Worm (Caenorhabditis elegans) whole organism, L1 larva: ENCODE data around the gene F40H3.2.
A peak's percentile ranks its signal among the peaks of the same experiment; 100 is the strongest.

Source experiments
- C16A3.4 ChIP-seq: fragments of 150-350 bp; optimal IDR thresholded peaks from 2 replicates; lab custom pipeline; 2014; ENCODE audit warnings: missing biosample characterization, missing genetic modification characterization
- C34B4.2 ChIP-seq: sonication (generic microtip); optimal IDR thresholded peaks from 2 replicates; lab custom pipeline; 2017; ENCODE audit warnings: mild to moderate bottlenecking, missing genetic modification characterization, missing compliant biosample characterization
- aha-1 ChIP-seq: fragments of 150-350 bp; optimal IDR thresholded peaks from 2 replicates; lab custom pipeline; 2014; ENCODE audit warnings: missing biosample characterization, missing genetic modification characterization
- alr-1 ChIP-seq: fragments of 200-800 bp; sonication (Bioruptor generic); optimal IDR thresholded peaks from 2 replicates; lab custom pipeline; 2018; ENCODE audit warnings: borderline replicate concordance, mild to moderate bottlenecking, missing genetic modification characterization, missing compliant biosample characterization
- ama-1 ChIP-seq: fragments of 150-350 bp; optimal IDR thresholded peaks from 2 replicates; lab custom pipeline; 2014
- blmp-1 ChIP-seq: fragments of 150-350 bp; optimal IDR thresholded peaks from 2 replicates; lab custom pipeline; 2014; ENCODE audit warnings: missing biosample characterization, missing genetic modification characterization
- ceh-8 ChIP-seq: fragments of 200-800 bp; sonication (Bioruptor generic); optimal IDR thresholded peaks from 2 replicates; lab custom pipeline; 2018; ENCODE audit warnings: mild to moderate bottlenecking, missing genetic modification characterization, moderate library complexity, missing compliant biosample characterization
- ceh-82 ChIP-seq, 3 experiments: fragments of 150-350 bp in 1 of 3; sonication (generic microtip) in 2 of 3; optimal IDR thresholded peaks; 2 replicates each; lab custom pipeline; 2014 to 2017; ENCODE audit warnings: missing biosample characterization in 3 of 3, missing genetic modification characterization in 3 of 3
- dpl-1 ChIP-seq, 3 experiments: fragments of 150-350 bp in 2 of 3; sonication (generic microtip) in 1 of 3; optimal IDR thresholded peaks; 2 replicates each; lab custom pipeline; 2014 to 2017; ENCODE audit warnings: missing biosample characterization in 3 of 3, missing genetic modification characterization in 3 of 3, missing genetic modification reagents in 3 of 3
- egl-13 ChIP-seq: sonication (generic microtip); optimal IDR thresholded peaks from 2 replicates; lab custom pipeline; 2016; ENCODE audit warnings: missing genotype, missing genetic modification reagents, missing genetic modification characterization, missing compliant biosample characterization
- egl-27 ChIP-seq, 2 experiments: fragments of 150-350 bp in 1 of 2; sonication (generic microtip); optimal IDR thresholded peaks; 3 replicates each; lab custom pipeline; 2017 to 2018; ENCODE audit warnings: missing biosample characterization in 2 of 2, missing genetic modification characterization in 2 of 2, missing genetic modification reagents in 2 of 2
- ets-5 ChIP-seq: fragments of 200-800 bp; sonication (Bioruptor generic); IDR thresholded peaks from 2 replicates; pipeline ENCODE4 v1.3.6; 2022; ENCODE audit warnings: missing genetic modification characterization, missing compliant biosample characterization
- fkh-10 ChIP-seq: sonication (generic microtip); optimal IDR thresholded peaks from 2 replicates; lab custom pipeline; 2017; ENCODE audit warnings: missing biosample characterization, missing genetic modification reagents, missing genetic modification characterization
- fkh-4 ChIP-seq: sonication (generic microtip); optimal IDR thresholded peaks from 2 replicates; lab custom pipeline; 2016; ENCODE audit warnings: missing compliant biosample characterization, missing genetic modification characterization, borderline replicate concordance
- fos-1 ChIP-seq: fragments of 150-350 bp; optimal IDR thresholded peaks from 2 replicates; lab custom pipeline; 2014; ENCODE audit warnings: missing biosample characterization, missing genetic modification characterization
- grh-1 ChIP-seq: fragments of 200-800 bp; sonication (Bioruptor generic); IDR thresholded peaks from 2 replicates; pipeline ENCODE4 v1.3.6; 2022; ENCODE audit warnings: missing genetic modification reagents, missing genetic modification characterization, missing compliant biosample characterization
- hlh-17 ChIP-seq: fragments of 200-800 bp; sonication (Bioruptor generic); optimal IDR thresholded peaks from 2 replicates; lab custom pipeline; 2018; ENCODE audit warnings: missing genetic modification characterization, mild to moderate bottlenecking, missing compliant biosample characterization, moderate library complexity, borderline replicate concordance
- irx-1 ChIP-seq: sonication (generic microtip); optimal IDR thresholded peaks from 2 replicates; lab custom pipeline; 2016; ENCODE audit warnings: missing genetic modification characterization, missing compliant biosample characterization
- lin-13 ChIP-seq: fragments of 150-350 bp; optimal IDR thresholded peaks from 2 replicates; lab custom pipeline; 2014; ENCODE audit warnings: missing biosample characterization, missing genetic modification reagents, missing genetic modification characterization
- lin-14 ChIP-seq: fragments of 200-800 bp; sonication (Bioruptor generic); optimal IDR thresholded peaks from 2 replicates; lab custom pipeline; 2018; ENCODE audit warnings: mild to moderate bottlenecking, missing genetic modification characterization, moderate library complexity, missing compliant biosample characterization
- lir-3 ChIP-seq: sonication (generic microtip); optimal IDR thresholded peaks from 2 replicates; lab custom pipeline; 2016; ENCODE audit warnings: mild to moderate bottlenecking, missing genetic modification characterization, moderate library complexity, missing compliant biosample characterization; ENCODE audit not compliant: poor library complexity
- lsy-2 ChIP-seq, 2 experiments: fragments of 150-350 bp; optimal IDR thresholded peaks; 2 replicates each; lab custom pipeline; 2014; ENCODE audit warnings: missing biosample characterization in 2 of 2, missing genetic modification characterization in 2 of 2
- mab-9 ChIP-seq: fragments of 200-800 bp; sonication (Bioruptor generic); IDR thresholded peaks from 2 replicates; pipeline ENCODE4 v1.3.6; 2022; ENCODE audit warnings: missing genetic modification reagents, missing genetic modification characterization, missing compliant biosample characterization
- mdl-1 ChIP-seq, 2 experiments: fragments of 150-350 bp; optimal IDR thresholded peaks; 2 replicates each; lab custom pipeline; 2014 to 2017; ENCODE audit warnings: missing biosample characterization in 2 of 2, missing genetic modification characterization in 2 of 2, inconsistent platforms in 1 of 2
- mef-2 ChIP-seq: fragments of 150-350 bp; optimal IDR thresholded peaks from 2 replicates; lab custom pipeline; 2014; ENCODE audit warnings: missing biosample characterization, missing genetic modification characterization
- nhr-12 ChIP-seq: sonication (generic microtip); optimal IDR thresholded peaks from 2 replicates; lab custom pipeline; 2017; ENCODE audit warnings: missing biosample characterization, missing genetic modification characterization
- nhr-19 ChIP-seq: fragments of 200-800 bp; sonication (Bioruptor generic); conservative IDR thresholded peaks from 2 replicates; pipeline ENCODE4 v1.3.6; 2022; ENCODE audit warnings: missing genetic modification characterization, missing compliant biosample characterization
- nhr-20 ChIP-seq: sonication (generic microtip); optimal IDR thresholded peaks from 2 replicates; lab custom pipeline; 2016; ENCODE audit warnings: mild to moderate bottlenecking, missing genetic modification characterization, missing compliant biosample characterization
- nhr-237 ChIP-seq: fragments of 150-350 bp; optimal IDR thresholded peaks from 2 replicates; lab custom pipeline; 2014; ENCODE audit warnings: missing biosample characterization, missing genetic modification characterization
- nhr-28 ChIP-seq: fragments of 150-350 bp; optimal IDR thresholded peaks from 2 replicates; lab custom pipeline; 2014; ENCODE audit warnings: missing biosample characterization, missing genetic modification characterization
- nhr-90 ChIP-seq: sonication (generic microtip); optimal IDR thresholded peaks from 2 replicates; lab custom pipeline; 2016; ENCODE audit warnings: mild to moderate bottlenecking, missing genetic modification characterization, missing compliant biosample characterization; ENCODE audit not compliant: poor library complexity
- pax-3 ChIP-seq: fragments of 200-800 bp; sonication (Bioruptor generic); optimal IDR thresholded peaks from 2 replicates; lab custom pipeline; 2018; ENCODE audit warnings: mild to moderate bottlenecking, missing genetic modification characterization, moderate library complexity, missing compliant biosample characterization
- rnt-1 ChIP-seq: sonication (generic microtip); optimal IDR thresholded peaks from 2 replicates; lab custom pipeline; 2016; ENCODE audit warnings: mild to moderate bottlenecking, missing genetic modification characterization, moderate library complexity, missing compliant biosample characterization
- snu-23 ChIP-seq: sonication (generic microtip); optimal IDR thresholded peaks from 2 replicates; lab custom pipeline; 2016; ENCODE audit warnings: missing genetic modification characterization, missing compliant biosample characterization
- sox-4 ChIP-seq: sonication (generic microtip); optimal IDR thresholded peaks from 2 replicates; lab custom pipeline; 2016; ENCODE audit warnings: missing genetic modification characterization, missing compliant biosample characterization
- tbx-2 ChIP-seq: sonication (generic microtip); optimal IDR thresholded peaks from 2 replicates; lab custom pipeline; 2016; ENCODE audit warnings: missing genetic modification characterization, missing compliant biosample characterization
- unc-30 ChIP-seq: sonication (generic microtip); optimal IDR thresholded peaks from 2 replicates; lab custom pipeline; 2017; ENCODE audit warnings: missing biosample characterization, missing genetic modification characterization
- unc-86 ChIP-seq: sonication (generic microtip); optimal IDR thresholded peaks from 2 replicates; lab custom pipeline; 2016; ENCODE audit warnings: missing genetic modification characterization, missing compliant biosample characterization
- xbp-1 ChIP-seq: sonication (generic microtip); optimal IDR thresholded peaks from 2 replicates; lab custom pipeline; 2016; ENCODE audit warnings: missing genetic modification characterization, missing compliant biosample characterization
- zag-1 ChIP-seq: fragments of 150-350 bp; optimal IDR thresholded peaks from 2 replicates; lab custom pipeline; 2014; ENCODE audit warnings: missing biosample characterization, missing genetic modification characterization
- zip-4 ChIP-seq: fragments of 200-800 bp; sonication (Bioruptor generic); optimal IDR thresholded peaks from 2 replicates; lab custom pipeline; 2018; ENCODE audit warnings: mild to moderate bottlenecking, missing genetic modification characterization, moderate library complexity, missing compliant biosample characterization
- ztf-4 ChIP-seq: fragments of 150-350 bp; optimal IDR thresholded peaks from 2 replicates; lab custom pipeline; 2014; ENCODE audit warnings: missing biosample characterization, missing genetic modification characterization

The F40H3.2 gene

DNA sequence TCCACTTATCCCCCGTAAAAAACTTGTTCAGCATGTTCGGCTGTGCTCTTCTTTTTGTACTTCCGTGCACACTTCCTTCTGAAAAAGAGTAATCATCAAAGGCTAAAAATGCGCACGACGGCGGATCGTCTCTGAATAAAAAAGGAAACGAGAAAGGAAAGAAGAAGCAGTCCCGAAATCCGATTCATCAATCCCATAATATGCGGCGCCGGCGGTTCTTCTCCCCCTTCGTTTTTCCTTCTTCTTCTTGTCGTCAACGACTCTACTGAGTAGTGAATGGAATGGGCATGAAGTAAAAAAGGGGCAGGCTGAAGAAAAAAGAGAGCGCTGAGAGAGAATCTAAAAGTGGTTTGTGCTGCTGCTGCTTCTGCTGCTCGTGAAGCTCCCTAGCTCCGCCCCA lies 24.0 kb upstream of the F40H3.2 start:
- TF ChIP-seq sox-4 (tag; lab: Kevin White, UChicago) (no peak), lin-13 (GFP tag; lab: Kevin White, UChicago) (no peak), pax-3 (tag; lab: Kevin White, UChicago) (no peak), unc-30 (tag; lab: Kevin White, UChicago) (no peak), C16A3.4 (tag; lab: Kevin White, UChicago) (no peak), egl-13 (tag; lab: Kevin White, UChicago) (peak; percentile 5), nhr-237 (tag; lab: Kevin White, UChicago) (no peak), C34B4.2 (tag; lab: Kevin White, UChicago) (no peak), zip-4 (GFP tag; lab: Kevin White, UChicago) (no peak), mef-2 (no peak), lir-3 (tag; lab: Kevin White, UChicago) (no peak), fkh-10 (peak; percentile 94), nhr-90 (tag; lab: Kevin White, UChicago) (no peak), zag-1 (tag; lab: Kevin White, UChicago) (no peak), ama-1 (lab: Kevin White, UChicago) (no peak), grh-1 (GFP tag; lab: Robert Waterston, UW) (no peak), lin-14 (GFP tag; lab: Kevin White, UChicago) (peak; percentile 69), ztf-4 (tag; lab: Kevin White, UChicago) (no peak), hlh-17 (GFP tag; lab: Kevin White, UChicago) (no peak), xbp-1 (tag; lab: Kevin White, UChicago) (no peak), mab-9 (GFP tag; lab: Robert Waterston, UW) (no peak), dpl-1 (GFP tag; optimal IDR thresholded peaks at IDR 0.05; lab: Kevin White, UChicago) (no peak), egl-27 (tag; optimal IDR thresholded peaks at IDR 0.05; lab: Kevin White, UChicago) (no peak), nhr-19 (GFP tag; lab: Robert Waterston, UW) (no peak), fos-1 (no peak), ceh-82 (tag; optimal IDR thresholded peaks at IDR 0.05; lab: Kevin White, UChicago) (peak in 1 of 3 experiments; percentile 9), nhr-28 (tag; lab: Kevin White, UChicago) (no peak), unc-86 (no peak), nhr-12 (tag; lab: Kevin White, UChicago) (no peak), mdl-1 (tag; optimal IDR thresholded peaks at IDR 0.05; lab: Kevin White, UChicago) (no peak), snu-23 (GFP tag; lab: Kevin White, UChicago) (no peak), tbx-2 (no peak)

DNA sequence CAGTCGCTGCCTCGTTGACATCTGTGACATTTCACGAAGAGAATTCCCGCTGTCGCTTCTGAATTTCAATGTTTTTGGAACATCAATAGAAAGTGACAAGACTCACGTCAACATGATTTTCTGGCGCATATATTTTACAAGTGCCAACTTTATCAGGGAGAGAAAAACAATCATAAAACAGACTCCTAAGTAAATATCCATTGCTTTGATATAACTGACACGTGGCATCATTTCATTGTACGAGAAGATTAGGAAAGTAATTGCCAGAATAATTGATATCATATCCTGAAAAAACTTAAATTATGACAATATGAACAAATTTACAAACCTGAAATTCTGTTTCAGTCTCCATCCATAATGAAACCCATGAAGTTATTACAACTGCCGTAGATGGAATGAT lies 15.3 kb upstream of the F40H3.2 start:
- no peak for TF ChIP-seq C34B4.2 (tag; lab: Kevin White, UChicago)
- TF ChIP-seq nhr-20 (tag; lab: Kevin White, UChicago): no peak
- no peak for TF ChIP-seq aha-1 (tag; lab: Kevin White, UChicago)
- TF ChIP-seq lsy-2 (tag; optimal IDR thresholded peaks at IDR 0.05; lab: Kevin White, UChicago): no peak
- TF ChIP-seq blmp-1 (tag; lab: Kevin White, UChicago): no peak
- TF ChIP-seq ceh-82 (tag; optimal IDR thresholded peaks at IDR 0.05; lab: Kevin White, UChicago): no peak
- TF ChIP-seq rnt-1 (tag; lab: Kevin White, UChicago): no peak
- no peak for TF ChIP-seq irx-1 (tag; lab: Kevin White, UChicago)
- no peak for TF ChIP-seq fkh-4
- no peak for TF ChIP-seq fos-1
- TF ChIP-seq ets-5 (GFP tag; lab: Robert Waterston, UW): no peak
- no peak for TF ChIP-seq nhr-90 (tag; lab: Kevin White, UChicago)
- TF ChIP-seq ceh-8: no peak
- TF ChIP-seq alr-1: no peak
- TF ChIP-seq, all 84 proteins: peak for 0
